Fruit fly (Drosophila melanogaster) whole organism, embryonic: ENCODE results near the gene CG5157.

Source experiments
- Asciz ChIP-seq: fragments of 200-800 bp; sonication (Bioruptor generic); optimal IDR thresholded peaks from 2 replicates; lab custom pipeline; 2017; ENCODE audit warnings: missing biosample characterization, mild to moderate bottlenecking, missing genetic modification characterization, missing genetic modification reagents
- B-H1 ChIP-seq: fragments of 200-800 bp; sonication (Bioruptor generic); IDR thresholded peaks from 3 replicates; pipeline ENCODE4 v1.3.6; 2022; ENCODE audit warnings: missing biosample characterization, missing genetic modification characterization
- B-H2 ChIP-seq: fragments of 200-800 bp; sonication (Bioruptor generic); optimal IDR thresholded peaks from 2 replicates; lab custom pipeline; 2018; ENCODE audit warnings: missing biosample characterization, mild to moderate bottlenecking, missing genetic modification characterization
- BtbVII ChIP-seq: fragments of 200-800 bp; sonication (Bioruptor generic); optimal IDR thresholded peaks from 3 replicates; lab custom pipeline; 2017; ENCODE audit warnings: missing biosample characterization, mild to moderate bottlenecking, missing genetic modification characterization
- CG10959 ChIP-seq: fragments of 200-800 bp; sonication (Bioruptor generic); IDR thresholded peaks from 2 replicates; pipeline ENCODE4 v1.3.6; 2022; ENCODE audit warnings: missing biosample characterization, missing genetic modification characterization
- CG13123 ChIP-seq: fragments of 200-800 bp; sonication (Bioruptor generic); optimal IDR thresholded peaks from 2 replicates; lab custom pipeline; 2016; ENCODE audit warnings: missing biosample characterization, missing genetic modification characterization
- CG14965 ChIP-seq: fragments of 200-800 bp; sonication (Bioruptor generic); optimal IDR thresholded peaks from 2 replicates; lab custom pipeline; 2016; ENCODE audit warnings: missing biosample characterization, missing genetic modification characterization, borderline replicate concordance
- CG15073 ChIP-seq: fragments of 200-800 bp; sonication (Bioruptor generic); optimal IDR thresholded peaks from 2 replicates; lab custom pipeline; 2016; ENCODE audit warnings: missing biosample characterization, missing genetic modification characterization
- CG15269 ChIP-seq: fragments of 200-800 bp; sonication (Bioruptor generic); optimal IDR thresholded peaks from 2 replicates; lab custom pipeline; 2018; ENCODE audit warnings: missing biosample characterization, mild to moderate bottlenecking, missing genetic modification characterization, moderate library complexity
- CG15479 ChIP-seq: fragments of 200-800 bp; sonication (Bioruptor generic); optimal IDR thresholded peaks from 3 replicates; lab custom pipeline; 2019; ENCODE audit warnings: missing biosample characterization, mild to moderate bottlenecking, missing genetic modification characterization, moderate library complexity
- CG1647 ChIP-seq: fragments of 200-800 bp; sonication (Bioruptor generic); optimal IDR thresholded peaks from 3 replicates; lab custom pipeline; 2016; ENCODE audit warnings: missing biosample characterization, missing genetic modification characterization
- CG1832 ChIP-seq: fragments of 200-800 bp; sonication (Bioruptor generic); optimal IDR thresholded peaks from 2 replicates; lab custom pipeline; 2017; ENCODE audit warnings: missing biosample characterization, mild to moderate bottlenecking, missing genetic modification characterization, inconsistent platforms
- CG4404 ChIP-seq: fragments of 200-800 bp; sonication (Bioruptor generic); IDR thresholded peaks from 2 replicates; pipeline ENCODE4 v1.3.6; 2022; ENCODE audit warnings: missing biosample characterization, missing genetic modification characterization
- CG7372 ChIP-seq: fragments of 200-800 bp; sonication (Bioruptor generic); IDR thresholded peaks from 2 replicates; pipeline ENCODE4 v1.3.6; 2022; ENCODE audit warnings: missing biosample characterization, missing genetic modification characterization
- CG7745 ChIP-seq: fragments of 200-800 bp; sonication (Bioruptor generic); optimal IDR thresholded peaks from 2 replicates; lab custom pipeline; 2018; ENCODE audit warnings: missing biosample characterization, mild to moderate bottlenecking, missing genetic modification characterization, moderate library complexity
- CG8359 ChIP-seq: fragments of 200-800 bp; sonication (Bioruptor generic); optimal IDR thresholded peaks from 2 replicates; lab custom pipeline; 2017; ENCODE audit warnings: missing biosample characterization, mild to moderate bottlenecking, missing genetic modification characterization, borderline replicate concordance
- CG9932 ChIP-seq: fragments of 200-800 bp; sonication (Bioruptor generic); IDR thresholded peaks from 2 replicates; pipeline ENCODE4 v1.3.6; 2022; ENCODE audit warnings: missing biosample characterization, missing genetic modification characterization
- D19B ChIP-seq: fragments of 200-800 bp; sonication (Bioruptor generic); optimal IDR thresholded peaks from 2 replicates; lab custom pipeline; 2017; ENCODE audit warnings: missing biosample characterization, mild to moderate bottlenecking, missing genetic modification characterization
- Drgx ChIP-seq: fragments of 200-800 bp; sonication (Bioruptor generic); IDR thresholded peaks from 2 replicates; pipeline ENCODE4 v1.3.6; 2022; ENCODE audit warnings: missing biosample characterization, missing genetic modification characterization
- E2f2 ChIP-seq: fragments of 200-800 bp; sonication (Bioruptor generic); IDR thresholded peaks from 2 replicates; pipeline ENCODE4 v1.3.6; 2022; ENCODE audit warnings: missing biosample characterization, missing genetic modification characterization
- Ets65A ChIP-seq: fragments of 200-800 bp; sonication (Bioruptor generic); peaks from one replicate; lab custom pipeline; 2016; ENCODE audit warnings: missing biosample characterization, missing genetic modification characterization
- Hr39 ChIP-seq: fragments of >200 bp; optimal IDR thresholded peaks from 2 replicates; lab custom pipeline; 2017
- Hsf ChIP-seq: fragments of 200-800 bp; sonication (Bioruptor generic); optimal IDR thresholded peaks from 3 replicates; lab custom pipeline; 2016; ENCODE audit warnings: missing biosample characterization, missing genetic modification characterization
- Lpt ChIP-seq: fragments of >200 bp; optimal IDR thresholded peaks from 2 replicates; lab custom pipeline; 2018; ENCODE audit warnings: missing biosample characterization, missing genetic modification characterization
- NC2β ChIP-seq: fragments of 200-800 bp; sonication (Bioruptor generic); optimal IDR thresholded peaks from 2 replicates; lab custom pipeline; 2016; ENCODE audit warnings: missing biosample characterization, missing genetic modification characterization
- Sry-β ChIP-seq: fragments of 200-800 bp; sonication (Bioruptor generic); optimal IDR thresholded peaks from 2 replicates; lab custom pipeline; 2018; ENCODE audit warnings: missing biosample characterization, mild to moderate bottlenecking, missing genetic modification characterization, moderate library complexity
- Ssrp ChIP-seq: fragments of 200-800 bp; sonication (Bioruptor generic); optimal IDR thresholded peaks from 2 replicates; lab custom pipeline; 2018; ENCODE audit warnings: missing biosample characterization, mild to moderate bottlenecking, missing genetic modification characterization, moderate library complexity
- Trl ChIP-seq, 3 experiments: fragments of >200 bp in 2 of 3; fragments of 200-800 bp in 1 of 3; sonication (Bioruptor generic) in 1 of 3; optimal IDR thresholded peaks; 2 replicates in 1 of 3; 3 replicates in 2 of 3; lab custom pipeline; 2016 to 2017; ENCODE audit warnings: missing biosample characterization in 1 of 3, missing genetic modification characterization in 1 of 3
- abd-A ChIP-seq: fragments of 200-800 bp; sonication (Bioruptor generic); optimal IDR thresholded peaks from 3 replicates; lab custom pipeline; 2019; ENCODE audit warnings: missing biosample characterization, mild to moderate bottlenecking, missing genetic modification characterization, moderate library complexity
- ato ChIP-seq: fragments of 200-800 bp; sonication (Bioruptor generic); IDR thresholded peaks from 2 replicates; pipeline ENCODE4 v1.3.6; 2022; ENCODE audit warnings: missing biosample characterization, missing genetic modification characterization; ENCODE audit not compliant: partially characterized antibody
- croc ChIP-seq: fragments of 200-800 bp; sonication (Bioruptor generic); conservative IDR thresholded peaks from 3 replicates; pipeline ENCODE4 v1.3.6; 2022; ENCODE audit warnings: missing biosample characterization, missing genetic modification characterization
- dimm ChIP-seq: fragments of 200-800 bp; sonication (Bioruptor generic); IDR thresholded peaks from 2 replicates; pipeline ENCODE4 v1.3.6; 2022; ENCODE audit warnings: missing biosample characterization, missing genetic modification characterization
- dmrt11E ChIP-seq: fragments of 200-800 bp; sonication (Bioruptor generic); optimal IDR thresholded peaks from 3 replicates; lab custom pipeline; 2018; ENCODE audit warnings: missing biosample characterization, mild to moderate bottlenecking, missing genetic modification characterization, moderate library complexity
- ems ChIP-seq: fragments of 200-800 bp; sonication (Bioruptor generic); optimal IDR thresholded peaks from 3 replicates; lab custom pipeline; 2016; ENCODE audit warnings: missing biosample characterization, missing genetic modification characterization
- eve ChIP-seq, 2 experiments: fragments of >200 bp; optimal IDR thresholded peaks; 2 replicates each; lab custom pipeline; 2017; ENCODE audit warnings: missing biosample characterization in 2 of 2, missing genetic modification characterization in 2 of 2
- gcm2 ChIP-seq: fragments of 200-800 bp; sonication (Bioruptor generic); optimal IDR thresholded peaks from 2 replicates; lab custom pipeline; 2016; ENCODE audit warnings: missing biosample characterization, missing genetic modification characterization
- grn ChIP-seq: fragments of 200-800 bp; sonication (Bioruptor generic); optimal IDR thresholded peaks from 3 replicates; lab custom pipeline; 2017; ENCODE audit warnings: missing biosample characterization, missing genetic modification characterization
- jing ChIP-seq: fragments of 200-800 bp; sonication (Bioruptor generic); optimal IDR thresholded peaks from 2 replicates; lab custom pipeline; 2018; ENCODE audit warnings: missing biosample characterization, mild to moderate bottlenecking, missing genetic modification characterization
- lab ChIP-seq: fragments of 200-800 bp; sonication (Bioruptor generic); optimal IDR thresholded peaks from 3 replicates; lab custom pipeline; 2017; ENCODE audit warnings: missing biosample characterization, missing genetic modification characterization, mild to moderate bottlenecking, moderate library complexity, missing genetic modification reagents
- nau ChIP-seq: fragments of 200-800 bp; sonication (Bioruptor generic); optimal IDR thresholded peaks from 3 replicates; lab custom pipeline; 2017; ENCODE audit warnings: missing biosample characterization, mild to moderate bottlenecking, missing genetic modification characterization, missing genetic modification reagents
- nerfin-2 ChIP-seq: fragments of 200-800 bp; sonication (Bioruptor generic); IDR thresholded peaks from 2 replicates; pipeline ENCODE4 v1.3.6; 2022; ENCODE audit warnings: missing biosample characterization, missing genetic modification characterization; ENCODE audit not compliant: partially characterized antibody
- pb ChIP-seq: fragments of 200-800 bp; sonication (Bioruptor generic); optimal IDR thresholded peaks from 3 replicates; lab custom pipeline; 2016; ENCODE audit warnings: missing biosample characterization, missing genetic modification characterization
- phol ChIP-seq: fragments of 200-800 bp; sonication (Bioruptor generic); optimal IDR thresholded peaks from 3 replicates; lab custom pipeline; 2018; ENCODE audit warnings: missing biosample characterization, mild to moderate bottlenecking, missing genetic modification characterization, moderate library complexity
- run ChIP-seq: fragments of 200-800 bp; sonication (Bioruptor generic); optimal IDR thresholded peaks from 3 replicates; lab custom pipeline; 2018; ENCODE audit warnings: missing biosample characterization, mild to moderate bottlenecking, missing genetic modification characterization
- sima ChIP-seq: fragments of 200-800 bp; sonication (Bioruptor generic); optimal IDR thresholded peaks from 2 replicates; lab custom pipeline; 2016; ENCODE audit warnings: missing biosample characterization, missing genetic modification characterization
- ssp ChIP-seq: fragments of 200-800 bp; sonication (Bioruptor generic); IDR thresholded peaks from 2 replicates; pipeline ENCODE4 v1.3.6; 2022; ENCODE audit warnings: missing biosample characterization, missing genetic modification characterization
- tll ChIP-seq, 2 experiments: fragments of 200-800 bp in 1 of 2; fragments of >200 bp in 1 of 2; sonication (Bioruptor generic) in 1 of 2; optimal IDR thresholded peaks; 2 replicates each; lab custom pipeline; 2017 to 2019; ENCODE audit warnings: missing biosample characterization in 2 of 2, missing genetic modification characterization in 2 of 2, mild to moderate bottlenecking in 1 of 2, moderate library complexity in 1 of 2
- trh ChIP-seq: fragments of 200-800 bp; sonication (Bioruptor generic); optimal IDR thresholded peaks from 2 replicates; lab custom pipeline; 2016; ENCODE audit warnings: missing biosample characterization, missing genetic modification characterization
- usp ChIP-seq: fragments of >200 bp; optimal IDR thresholded peaks from 2 replicates; lab custom pipeline; 2017; ENCODE audit warnings: missing biosample characterization, missing genetic modification characterization
- yki ChIP-seq: fragments of >200 bp; optimal IDR thresholded peaks from 3 replicates; lab custom pipeline; 2018

CG5157 gene

dm6 chr3L:16161847-16162556 lies 24.3 kb upstream of the CG5157 start (continued):
- TF ChIP-seq D19B (GFP tag; lab: Kevin White, UChicago) (peak; percentile 62), Ssrp (peak; percentile 59), CG1832 (peak; percentile 72), Sry-β (GFP tag; lab: Kevin White, UChicago) (no peak), phol (tag; lab: Kevin White, UChicago) (peak; percentile 63), sima (GFP tag; lab: Kevin White, UChicago) (peak; percentile 6), ssp (GFP tag; lab: Robert Waterston, UW) (peak; percentile 34; the same call in 1 of the 2 replicates), CG10959 (GFP tag; lab: Robert Waterston, UW) (no peak), dmrt11E (tag; lab: Kevin White, UChicago) (peak; percentile 8), B-H1 (GFP tag; lab: Robert Waterston, UW) (peak; percentile 27; the same call in 1 of the 3 replicates), CG4404 (GFP tag; lab: Robert Waterston, UW) (no peak), pb (peak; percentile 53), Trl (optimal IDR thresholded peaks at IDR 0.05; lab: Kevin White, UChicago) (peak; percentile 57 to 87), Trl (GFP tag; optimal IDR thresholded peaks at IDR 0.05; lab: Kevin White, UChicago) (peak; percentile 37), tll (GFP tag; optimal IDR thresholded peaks at IDR 0.05; lab: Kevin White, UChicago) (no peak), Lpt (GFP tag; lab: Kevin White, UChicago) (no peak), eve (GFP tag; optimal IDR thresholded peaks at IDR 0.05; lab: Kevin White, UChicago) (peak in 1 of 2 experiments; percentile 92), CG9932 (peak; percentile 70), NC2β (peak; percentile 31), CG15073 (no peak), lab (GFP tag; lab: Kevin White, UChicago) (peak; percentile 89), usp (GFP tag; lab: Kevin White, UChicago) (no peak), BtbVII (GFP tag; lab: Kevin White, UChicago) (peak; percentile 80), run (tag; lab: Kevin White, UChicago) (peak; percentile 23), Ets65A (GFP tag; lab: Kevin White, UChicago) (peak; percentile 34), ems (GFP tag; lab: Kevin White, UChicago) (no peak), nerfin-2 (GFP tag; lab: Robert Waterston, UW) (no peak), yki (lab: Kevin White, UChicago) (no peak), CG1647 (GFP tag; lab: Kevin White, UChicago) (peak; percentile 33), CG15269 (tag; lab: Kevin White, UChicago) (peak; percentile 82), CG14965 (GFP tag; lab: Kevin White, UChicago) (no peak), abd-A (tag; lab: Kevin White, UChicago) (peak; percentile 52), trh (no peak), E2f2 (peak; percentile 47; the same call in 1 of the 2 replicates), gcm2 (no peak), CG7745 (tag; lab: Kevin White, UChicago) (no peak), dimm (GFP tag; lab: Robert Waterston, UW) (no peak), Drgx (GFP tag; lab: Robert Waterston, UW) (peak; percentile 69), ato (GFP tag; lab: Robert Waterston, UW) (no peak), CG7372 (no peak), CG15479 (no peak), croc (GFP tag; lab: Robert Waterston, UW) (peak; percentile 29; the same call in 2 of the 3 replicates), Asciz (GFP tag; lab: Kevin White, UChicago) (peak; percentile 55), Hr39 (lab: Kevin White, UChicago) (no peak), grn (no peak), CG8359 (GFP tag; lab: Kevin White, UChicago) (no peak), jing (GFP tag; lab: Kevin White, UChicago) (peak; percentile 16), CG13123 (no peak), nau (GFP tag; lab: Kevin White, UChicago) (peak; percentile 76), Hsf (peak; percentile 68), B-H2 (GFP tag; lab: Kevin White, UChicago) (peak; percentile 16)
